Fruit fly (Drosophila melanogaster) Kc167 (cell line): ENCODE measurements around the gene RpL35.

Source experiments
- Myc ChIP-seq: fragments of >200 bp; optimal IDR thresholded peaks from 2 replicates; lab custom pipeline; 2017; ENCODE audit warnings: missing external identifiers
- Sin3A ChIP-seq: fragments of >200 bp; optimal IDR thresholded peaks from 2 replicates; lab custom pipeline; 2018; ENCODE audit warnings: missing external identifiers
- insv ChIP-seq: fragments of >200 bp; optimal IDR thresholded peaks from 3 replicates; lab custom pipeline; 2018; ENCODE audit warnings: missing external identifiers

DNA sequence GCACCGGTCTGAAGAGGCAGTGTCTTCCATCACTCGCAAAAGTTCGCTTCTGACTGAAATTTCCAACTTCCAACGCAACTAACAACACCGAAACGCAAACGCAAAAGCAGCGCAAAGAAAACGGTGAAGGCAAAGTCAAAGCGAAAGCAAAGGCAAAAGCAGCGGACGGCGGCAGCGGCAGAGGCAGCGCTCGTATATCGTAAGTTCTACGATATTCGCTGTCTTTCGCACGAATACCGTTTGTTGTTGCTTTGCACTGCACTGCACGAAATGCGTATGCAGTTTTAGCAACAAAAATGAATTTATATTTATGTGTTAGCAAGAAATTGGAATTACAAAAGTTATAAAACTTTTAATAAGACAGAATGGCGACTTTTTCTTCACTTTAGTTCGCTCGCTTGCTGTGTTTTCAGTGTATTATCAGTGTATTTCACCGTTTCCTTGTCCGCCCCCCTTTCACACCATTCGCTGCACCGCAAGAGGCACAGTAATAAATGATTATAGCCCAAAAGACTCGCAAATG is 23.7 kb upstream of the RpL35 start, which contains the start of gene OtopLa:
- no peak for TF ChIP-seq Sin3A (lab: Kevin White, UChicago)
- TF ChIP-seq insv (lab: Kevin White, UChicago): no peak
- TF ChIP-seq Myc (lab: Kevin White, UChicago): no peak
